Fruit fly (Drosophila melanogaster) Kc167 (cell line): ENCODE results near the gene tipE.

Experiments
- Myc ChIP-seq: fragments of >200 bp; optimal IDR thresholded peaks from 2 replicates; lab custom pipeline; 2017; ENCODE audit warnings: missing external identifiers
- Sin3A ChIP-seq: fragments of >200 bp; optimal IDR thresholded peaks from 2 replicates; lab custom pipeline; 2018; ENCODE audit warnings: missing external identifiers
- h ChIP-seq: fragments of >200 bp; optimal IDR thresholded peaks from 3 replicates; lab custom pipeline; 2018; ENCODE audit warnings: missing external identifiers
- insv ChIP-seq: fragments of >200 bp; optimal IDR thresholded peaks from 3 replicates; lab custom pipeline; 2018; ENCODE audit warnings: missing external identifiers
- psq ChIP-seq: fragments of >200 bp; optimal IDR thresholded peaks from 2 replicates; lab custom pipeline; 2017; ENCODE audit warnings: missing external identifiers

DNA sequence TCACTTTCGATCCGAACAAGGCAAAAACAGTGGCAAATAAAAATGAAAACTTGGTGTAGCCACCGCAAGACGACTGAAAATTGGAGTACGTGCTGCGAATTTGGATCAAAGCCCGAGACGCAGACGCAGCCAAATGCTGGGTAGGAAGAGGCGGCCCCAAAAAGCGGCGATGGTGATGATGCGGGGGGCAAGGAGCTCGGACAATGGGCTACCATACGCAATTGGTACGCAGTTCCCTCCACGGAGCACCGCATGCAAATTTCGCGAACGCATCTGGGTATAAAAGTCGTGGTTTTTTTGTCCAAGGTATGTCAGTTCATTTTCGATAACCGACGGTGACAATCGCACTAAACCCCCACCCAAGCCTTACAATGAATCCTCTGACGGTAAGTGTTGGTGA lies 26.8 kb downstream of the tipE start, which contains the start of gene Cpr64Ad:
- no peak for TF ChIP-seq Sin3A
- no peak for TF ChIP-seq psq
- TF ChIP-seq Myc (lab: Kevin White, UChicago): no peak
- no peak for TF ChIP-seq h (lab: Kevin White, UChicago)
- no peak for TF ChIP-seq insv
